Worm (Caenorhabditis elegans) whole organism, L2 larva: ENCODE results near the gene T05E12.8.

Experiments used
- ZK546.5 ChIP-seq: sonication (generic microtip); optimal IDR thresholded peaks from 2 replicates; lab custom pipeline; 2017; ENCODE audit warnings: missing biosample characterization, missing genetic modification characterization
- alr-1 ChIP-seq: fragments of 150-350 bp; optimal IDR thresholded peaks from 2 replicates; lab custom pipeline; 2014; ENCODE audit warnings: missing biosample characterization, missing genetic modification characterization
- blmp-1 ChIP-seq: sonication (generic microtip); optimal IDR thresholded peaks from 2 replicates; lab custom pipeline; 2017; ENCODE audit warnings: missing genetic modification characterization, mild to moderate bottlenecking, missing compliant biosample characterization, antibody characterized with exemption, moderate library complexity; ENCODE audit not compliant: insufficient read depth
- egl-27 ChIP-seq: sonication (generic microtip); optimal IDR thresholded peaks from 3 replicates; lab custom pipeline; 2017; ENCODE audit warnings: missing biosample characterization, missing genetic modification reagents, missing genetic modification characterization
- elt-1 ChIP-seq: fragments of 150-350 bp; optimal IDR thresholded peaks from 2 replicates; lab custom pipeline; 2014; ENCODE audit warnings: missing biosample characterization, missing genetic modification characterization
- elt-3 ChIP-seq: sonication (generic microtip); optimal IDR thresholded peaks from 2 replicates; lab custom pipeline; 2017; ENCODE audit warnings: missing biosample characterization, missing genetic modification characterization
- nhr-77 ChIP-seq: fragments of 150-350 bp; optimal IDR thresholded peaks from 2 replicates; lab custom pipeline; 2014; ENCODE audit warnings: missing biosample characterization, missing genetic modification characterization
- snpc-4 ChIP-seq: fragments of 150-350 bp; optimal IDR thresholded peaks from 2 replicates; lab custom pipeline; 2014; ENCODE audit warnings: missing biosample characterization, missing genetic modification characterization

DNA sequence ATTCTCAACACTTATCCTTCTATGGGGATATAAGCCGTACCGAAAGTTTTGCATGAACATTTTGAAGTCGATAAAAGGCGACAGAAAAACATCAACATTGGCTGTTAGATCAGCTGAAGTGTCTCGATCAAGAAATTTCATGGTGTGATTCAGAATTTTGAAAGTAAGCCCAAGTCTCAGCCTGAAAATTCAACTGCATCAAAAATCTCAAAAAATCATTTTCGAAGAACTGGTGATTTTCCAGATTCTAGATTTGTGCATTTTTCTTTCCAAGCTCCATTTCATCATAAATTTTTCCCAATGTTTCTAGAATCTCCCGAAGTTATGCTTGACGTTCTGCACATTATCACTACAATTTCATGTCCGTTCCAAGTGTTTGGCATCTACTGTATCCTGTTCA, 4.3 kb upstream of the T05E12.8 start, which contains the start of gene srh-255:
- no peak for TF ChIP-seq blmp-1
- TF ChIP-seq snpc-4 (tag; lab: Kevin White, UChicago) = no peak
- no peak for TF ChIP-seq egl-27 (tag; lab: Kevin White, UChicago)
- no peak for TF ChIP-seq ZK546.5 (tag; lab: Kevin White, UChicago)
- no peak for TF ChIP-seq alr-1 (tag; lab: Kevin White, UChicago)
- TF ChIP-seq elt-1 (tag; lab: Kevin White, UChicago) = no peak
- no peak for TF ChIP-seq nhr-77
- no peak for TF ChIP-seq elt-3 (tag; lab: Kevin White, UChicago)
